Worm (Caenorhabditis elegans) whole organism, L3 larva: ENCODE measurements around the gene irld-36.

Experiments
- R02D3.7 ChIP-seq: fragments of 150-350 bp; optimal IDR thresholded peaks from 2 replicates; lab custom pipeline; 2014; ENCODE audit warnings: missing biosample characterization, missing genetic modification characterization
- ZK546.5 ChIP-seq: sonication (generic microtip); optimal IDR thresholded peaks from 2 replicates; lab custom pipeline; 2017; ENCODE audit warnings: missing biosample characterization, missing genetic modification characterization
- aly-2 ChIP-seq: fragments of 150-350 bp; optimal IDR thresholded peaks from 2 replicates; lab custom pipeline; 2014; ENCODE audit warnings: missing biosample characterization, missing genetic modification characterization
- ceh-28 ChIP-seq: fragments of 150-350 bp; optimal IDR thresholded peaks from 2 replicates; lab custom pipeline; 2014; ENCODE audit warnings: missing biosample characterization, missing genetic modification reagents, missing genetic modification characterization
- ceh-82 ChIP-seq: fragments of 150-350 bp; optimal IDR thresholded peaks from 2 replicates; lab custom pipeline; 2014; ENCODE audit warnings: missing biosample characterization, missing genetic modification characterization
- ceh-9 ChIP-seq: sonication (generic microtip); optimal IDR thresholded peaks from 2 replicates; lab custom pipeline; 2018; ENCODE audit warnings: missing biosample characterization, missing genetic modification characterization
- egl-27 ChIP-seq: sonication (generic microtip); optimal IDR thresholded peaks from 4 replicates; lab custom pipeline; 2017; ENCODE audit warnings: missing biosample characterization, missing genetic modification reagents, missing genetic modification characterization
- egl-5 ChIP-seq: fragments of 150-350 bp; optimal IDR thresholded peaks from 2 replicates; lab custom pipeline; 2017; ENCODE audit warnings: missing biosample characterization, missing genetic modification reagents, missing genetic modification characterization, inconsistent platforms
- elt-1 ChIP-seq: fragments of 150-350 bp; optimal IDR thresholded peaks from 2 replicates; lab custom pipeline; 2014; ENCODE audit warnings: missing biosample characterization, missing genetic modification characterization
- elt-3 ChIP-seq, 3 experiments: fragments of 150-350 bp in 1 of 3; sonication (generic microtip) in 2 of 3; optimal IDR thresholded peaks; 2 replicates in 2 of 3; 4 replicates in 1 of 3; lab custom pipeline; 2014 to 2017; ENCODE audit warnings: missing biosample characterization in 3 of 3, missing genetic modification characterization in 3 of 3
- eor-1 ChIP-seq, 2 experiments: fragments of 150-350 bp; optimal IDR thresholded peaks; 2 replicates each; lab custom pipeline; 2014 to 2018; ENCODE audit warnings: missing biosample characterization in 2 of 2, missing genetic modification characterization in 2 of 2
- fkh-10 ChIP-seq: sonication (generic microtip); optimal IDR thresholded peaks from 2 replicates; lab custom pipeline; 2017; ENCODE audit warnings: missing biosample characterization, missing genetic modification reagents, missing genetic modification characterization
- fkh-2 ChIP-seq: fragments of 150-350 bp; optimal IDR thresholded peaks from 2 replicates; lab custom pipeline; 2014; ENCODE audit warnings: missing biosample characterization, missing genetic modification reagents, missing genetic modification characterization
- fos-1 ChIP-seq: fragments of 150-350 bp; optimal IDR thresholded peaks from 2 replicates; lab custom pipeline; 2014; ENCODE audit warnings: missing biosample characterization, missing genetic modification characterization
- jun-1 ChIP-seq: fragments of 150-350 bp; optimal IDR thresholded peaks from 2 replicates; lab custom pipeline; 2014; ENCODE audit warnings: missing biosample characterization, missing genetic modification reagents, missing genetic modification characterization
- lin-15B ChIP-seq: fragments of 150-350 bp; optimal IDR thresholded peaks from 2 replicates; lab custom pipeline; 2014; ENCODE audit warnings: missing biosample characterization, missing genetic modification characterization
- lin-39 ChIP-seq: fragments of 150-350 bp; optimal IDR thresholded peaks from 2 replicates; lab custom pipeline; 2018; ENCODE audit warnings: missing biosample characterization, missing genetic modification reagents, missing genetic modification characterization
- lsy-12 ChIP-seq: sonication (generic microtip); optimal IDR thresholded peaks from 2 replicates; lab custom pipeline; 2016; ENCODE audit warnings: mild to moderate bottlenecking, missing genetic modification characterization, missing compliant biosample characterization
- mdl-1 ChIP-seq: fragments of 150-350 bp; optimal IDR thresholded peaks from 2 replicates; lab custom pipeline; 2014; ENCODE audit warnings: missing biosample characterization, missing genetic modification characterization
- nfya-1 ChIP-seq: sonication (generic microtip); optimal IDR thresholded peaks from 2 replicates; lab custom pipeline; 2017; ENCODE audit warnings: missing genetic modification characterization, mild to moderate bottlenecking, missing compliant biosample characterization, antibody characterized with exemption, moderate library complexity; ENCODE audit not compliant: insufficient read depth
- nhr-11 ChIP-seq: fragments of 150-350 bp; optimal IDR thresholded peaks from 2 replicates; lab custom pipeline; 2014; ENCODE audit warnings: missing biosample characterization, missing genetic modification characterization
- nhr-12 ChIP-seq: fragments of 150-350 bp; optimal IDR thresholded peaks from 2 replicates; lab custom pipeline; 2014; ENCODE audit warnings: missing biosample characterization, missing genetic modification characterization
- nhr-25 ChIP-seq: sonication (generic microtip); optimal IDR thresholded peaks from 2 replicates; lab custom pipeline; 2017; ENCODE audit warnings: missing biosample characterization, missing genetic modification characterization
- nhr-43 ChIP-seq: sonication (generic microtip); optimal IDR thresholded peaks from 2 replicates; lab custom pipeline; 2016; ENCODE audit warnings: mild to moderate bottlenecking, missing genetic modification characterization, missing compliant biosample characterization; ENCODE audit not compliant: poor library complexity, severe bottlenecking
- nhr-76 ChIP-seq: fragments of 150-350 bp; sonication (generic microtip); optimal IDR thresholded peaks from 5 replicates; lab custom pipeline; 2014; ENCODE audit warnings: missing biosample characterization, missing genetic modification characterization
- nhr-77 ChIP-seq: fragments of 150-350 bp; optimal IDR thresholded peaks from 2 replicates; lab custom pipeline; 2014; ENCODE audit warnings: missing biosample characterization, missing genetic modification characterization
- skn-1 ChIP-seq: fragments of 150-350 bp; optimal IDR thresholded peaks from 2 replicates; lab custom pipeline; 2014; ENCODE audit warnings: missing biosample characterization, missing genetic modification characterization
- tbx-2 ChIP-seq: sonication (generic microtip); optimal IDR thresholded peaks from 2 replicates; lab custom pipeline; 2016; ENCODE audit warnings: mild to moderate bottlenecking, missing genetic modification characterization, missing compliant biosample characterization
- unc-39 ChIP-seq: sonication (generic microtip); optimal IDR thresholded peaks from 4 replicates; lab custom pipeline; 2017; ENCODE audit warnings: missing biosample characterization, missing genetic modification characterization
- unc-62 ChIP-seq: fragments of 150-350 bp; sonication (generic microtip); optimal IDR thresholded peaks from 4 replicates; lab custom pipeline; 2014; ENCODE audit warnings: missing biosample characterization, missing genetic modification reagents, missing genetic modification characterization
- zag-1 ChIP-seq: fragments of 150-350 bp; optimal IDR thresholded peaks from 2 replicates; lab custom pipeline; 2014; ENCODE audit warnings: missing biosample characterization, missing genetic modification characterization
- ztf-11 ChIP-seq: fragments of 150-350 bp; optimal IDR thresholded peaks from 2 replicates; lab custom pipeline; 2014; ENCODE audit warnings: missing biosample characterization, missing genetic modification characterization
- ztf-4 ChIP-seq: fragments of 150-350 bp; optimal IDR thresholded peaks from 2 replicates; lab custom pipeline; 2014; ENCODE audit warnings: missing biosample characterization, missing genetic modification characterization

The irld-36 gene

ce11 chrII:1648768-1649167 is 30.4 kb upstream of the irld-36 start, which contains the start of gene fbxb-21:
Gene fbxb-21 (minus strand): TSS chrII:1648868.
- peak; percentile 44 for TF ChIP-seq fkh-10
- TF ChIP-seq nhr-76: no peak

DNA sequence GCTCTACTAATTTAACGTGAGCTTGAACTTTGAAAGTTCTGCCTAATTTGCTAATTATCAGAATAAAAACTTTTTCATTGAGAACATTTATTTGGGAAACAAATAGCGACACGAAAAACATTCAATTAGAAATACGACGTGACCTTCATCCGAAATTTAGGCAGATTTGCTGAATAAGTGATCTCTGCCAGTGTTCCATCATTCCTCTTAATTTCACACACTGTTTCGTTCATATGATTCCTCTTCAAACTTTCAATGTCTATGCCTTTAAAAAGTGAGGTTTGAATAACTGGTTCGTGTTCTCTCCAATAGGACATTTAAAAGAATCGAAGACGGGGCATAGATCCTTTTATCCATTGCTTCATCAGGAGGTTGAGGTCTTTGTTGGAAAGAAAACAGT is 28.7 kb upstream of the irld-36 start, which contains the start of gene fbxb-20:
Gene fbxb-20, minus strand, starts transcription at position 101 of the 400 bp plus-strand sequence.
- TF ChIP-seq fkh-2 (tag; lab: Kevin White, UChicago) (no peak), egl-27 (tag; lab: Kevin White, UChicago) (no peak), lsy-12 (tag; lab: Kevin White, UChicago) (no peak), jun-1 (tag; lab: Kevin White, UChicago) (no peak), nhr-43 (tag; lab: Kevin White, UChicago) (no peak), elt-3 (tag; optimal IDR thresholded peaks at IDR 0.05; lab: Kevin White, UChicago) (no peak), nhr-25 (tag; lab: Kevin White, UChicago) (no peak), ztf-4 (tag; lab: Kevin White, UChicago) (no peak), mdl-1 (tag; lab: Kevin White, UChicago) (no peak), nhr-76 (no peak), skn-1 (tag; lab: Kevin White, UChicago) (no peak), nfya-1 (no peak), ceh-82 (tag; lab: Kevin White, UChicago) (no peak), aly-2 (tag; lab: Kevin White, UChicago) (no peak), fos-1 (tag; lab: Kevin White, UChicago) (no peak), ZK546.5 (tag; lab: Kevin White, UChicago) (no peak), unc-62 (no peak), zag-1 (no peak)
- TF ChIP-seq, all 47 proteins: peak for 0

ce11 chrII:1651804-1652203 is 27.4 kb upstream of the irld-36 start, which contains the start of gene fbxb-16:
Gene fbxb-16 (minus strand): TSS chrII:1651904.
- no peak for TF ChIP-seq ztf-11
- TF ChIP-seq nhr-11 (tag; lab: Kevin White, UChicago): no peak
- no peak for TF ChIP-seq eor-1 (tag; optimal IDR thresholded peaks at IDR 0.05; lab: Kevin White, UChicago)
- TF ChIP-seq nfya-1: no peak
- no peak for TF ChIP-seq lin-15B (tag; lab: Kevin White, UChicago)
- TF ChIP-seq unc-39 (tag; lab: Kevin White, UChicago): no peak
- peak; percentile 15 for TF ChIP-seq fkh-10
- TF ChIP-seq, all 47 proteins: peak for 1

DNA sequence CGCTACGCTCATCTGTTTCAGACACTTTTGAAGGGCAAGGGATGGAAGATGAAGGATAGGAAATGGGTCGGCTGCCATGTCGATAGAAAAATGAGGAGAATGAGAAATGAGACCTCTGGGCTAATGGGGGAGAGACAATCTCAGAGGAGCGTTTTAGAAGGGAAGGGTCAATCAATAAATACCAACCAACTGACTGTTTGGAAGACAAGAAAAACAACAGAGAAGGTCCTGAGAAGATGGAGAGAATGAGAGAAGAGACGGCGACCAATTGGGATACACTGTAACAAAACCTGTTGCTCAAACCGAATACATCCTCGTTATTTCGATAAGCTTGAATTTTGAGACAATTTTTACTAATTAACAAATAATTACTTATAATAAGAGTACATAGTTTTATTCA is 25.8 kb upstream of the irld-36 start, which contains the start of gene fbxb-15:
Gene fbxb-15, minus strand, starts transcription at position 101 of the 400 bp plus-strand sequence.
- no peak for TF ChIP-seq R02D3.7 (tag; lab: Kevin White, UChicago)
- no peak for TF ChIP-seq nhr-77 (tag; lab: Kevin White, UChicago)
- no peak for TF ChIP-seq nhr-11 (tag; lab: Kevin White, UChicago)
- TF ChIP-seq ceh-28: no peak
- TF ChIP-seq ceh-82 (tag; lab: Kevin White, UChicago): no peak
- TF ChIP-seq ztf-4 (tag; lab: Kevin White, UChicago): no peak
- no peak for TF ChIP-seq lin-39 (tag; lab: Kevin White, UChicago)
- TF ChIP-seq ztf-11: no peak
- TF ChIP-seq ceh-9 (tag; lab: Kevin White, UChicago): no peak
- no peak for TF ChIP-seq lin-15B (tag; lab: Kevin White, UChicago)
- no peak for TF ChIP-seq skn-1 (tag; lab: Kevin White, UChicago)
- no peak for TF ChIP-seq zag-1
- TF ChIP-seq, all 47 proteins: peak for 0

DNA sequence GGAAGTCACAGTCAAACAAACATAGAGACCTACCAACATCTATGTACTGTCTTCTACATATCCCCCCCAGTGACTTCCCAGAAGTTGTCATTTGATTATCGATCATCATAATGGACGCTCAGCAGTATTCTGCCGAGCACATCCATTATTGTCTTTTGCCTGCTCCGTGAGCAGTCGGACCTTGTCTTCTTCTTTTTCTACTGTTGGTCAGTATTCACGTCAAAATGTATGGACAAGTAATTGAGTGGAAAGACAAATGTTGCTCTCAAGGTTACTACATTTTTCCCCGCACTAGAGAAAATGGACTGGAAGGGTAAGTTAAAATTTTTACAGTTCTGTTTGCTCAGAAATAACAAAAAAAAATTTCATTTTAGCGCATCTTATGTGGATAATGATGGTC is 24.3 kb upstream of the irld-36 start, which contains the start of gene btb-12:
Gene btb-12, plus strand, starts transcription at position 301 of the 400 bp plus-strand sequence.
- TF ChIP-seq tbx-2 (tag; lab: Kevin White, UChicago): no peak
- no peak for TF ChIP-seq ceh-82 (tag; lab: Kevin White, UChicago)
- no peak for TF ChIP-seq zag-1
- TF ChIP-seq egl-5 (tag; lab: Kevin White, UChicago): no peak
- no peak for TF ChIP-seq nhr-12 (tag; lab: Kevin White, UChicago)
- no peak for TF ChIP-seq skn-1 (tag; lab: Kevin White, UChicago)
- no peak for TF ChIP-seq nhr-43 (tag; lab: Kevin White, UChicago)
- TF ChIP-seq jun-1 (tag; lab: Kevin White, UChicago): no peak
- TF ChIP-seq lsy-12 (tag; lab: Kevin White, UChicago): no peak
- TF ChIP-seq lin-15B (tag; lab: Kevin White, UChicago): no peak
- TF ChIP-seq elt-1 (tag; lab: Kevin White, UChicago): no peak
- TF ChIP-seq, all 47 proteins: peak for 0
